Worm (Caenorhabditis elegans): ENCODE results near the gene moc-3.

- TF ChIP-seq zfp-2 (tag; optimal IDR thresholded peaks at IDR 0.05) (no peak), lin-39 (tag; optimal IDR thresholded peaks at IDR 0.05) (no peak)
Measured at ce11 chrIV:8157161-8157560, 26.8 kb downstream of the moc-3 start, which contains the start of gene B0218.5.
